Fruit fly (Drosophila melanogaster) whole organism, pupa: ENCODE results near the gene CG15570.

Experiments
- CG10348 ChIP-seq: fragments of 200-800 bp; sonication (Bioruptor generic); IDR thresholded peaks from 2 replicates; pipeline ENCODE4 v1.3.6; 2022; ENCODE audit warnings: missing biosample characterization, missing genetic modification characterization
- CG12605 ChIP-seq: fragments of 200-800 bp; sonication (Bioruptor generic); IDR thresholded peaks from 2 replicates; pipeline ENCODE4 v1.3.6; 2022; ENCODE audit warnings: missing biosample characterization, missing genetic modification characterization
- CG13204 ChIP-seq: fragments of 200-800 bp; sonication (Bioruptor generic); optimal IDR thresholded peaks from 2 replicates; lab custom pipeline; 2018; ENCODE audit warnings: missing biosample characterization, mild to moderate bottlenecking, missing genetic modification characterization, moderate library complexity
- CG14655 ChIP-seq: fragments of 200-800 bp; sonication (Bioruptor generic); optimal IDR thresholded peaks from 3 replicates; lab custom pipeline; 2017; ENCODE audit warnings: mild to moderate bottlenecking, missing biosample characterization, missing genetic modification reagents, missing genetic modification characterization
- CG15710 ChIP-seq: fragments of 200-800 bp; sonication (Bioruptor generic); optimal IDR thresholded peaks from 2 replicates; lab custom pipeline; 2018; ENCODE audit warnings: missing biosample characterization, mild to moderate bottlenecking, missing genetic modification characterization, moderate library complexity
- CG17806 ChIP-seq: fragments of 200-800 bp; sonication (Bioruptor generic); optimal IDR thresholded peaks from 2 replicates; lab custom pipeline; 2018; ENCODE audit warnings: missing biosample characterization, mild to moderate bottlenecking, missing genetic modification characterization, moderate library complexity
- CG32121 ChIP-seq: fragments of 200-800 bp; sonication (Bioruptor generic); IDR thresholded peaks from 2 replicates; pipeline ENCODE4 v1.3.6; 2022; ENCODE audit warnings: missing biosample characterization, missing genetic modification characterization
- CG4496 ChIP-seq: fragments of 200-800 bp; sonication (Bioruptor generic); IDR thresholded peaks from 3 replicates; pipeline ENCODE4 v1.3.6; 2022; ENCODE audit warnings: missing biosample characterization, missing genetic modification characterization
- CG8159 ChIP-seq: fragments of 200-800 bp; sonication (Bioruptor generic); optimal IDR thresholded peaks from 3 replicates; lab custom pipeline; 2018; ENCODE audit warnings: missing biosample characterization, mild to moderate bottlenecking, missing genetic modification characterization, moderate library complexity
- CG8301 ChIP-seq: fragments of 200-800 bp; sonication (Bioruptor generic); optimal IDR thresholded peaks from 2 replicates; lab custom pipeline; 2018; ENCODE audit warnings: missing biosample characterization, mild to moderate bottlenecking, missing genetic modification characterization
- CG9948 ChIP-seq: fragments of 200-800 bp; sonication (Bioruptor generic); optimal IDR thresholded peaks from 2 replicates; lab custom pipeline; 2018; ENCODE audit warnings: missing biosample characterization, mild to moderate bottlenecking, missing genetic modification characterization, moderate library complexity
- D1 ChIP-seq: fragments of 200-800 bp; sonication (Bioruptor generic); optimal IDR thresholded peaks from 2 replicates; lab custom pipeline; 2018; ENCODE audit warnings: missing biosample characterization, mild to moderate bottlenecking, missing genetic modification characterization, moderate library complexity
- EcR ChIP-seq: fragments of 200-800 bp; sonication (Bioruptor generic); optimal IDR thresholded peaks from 3 replicates; lab custom pipeline; 2019; ENCODE audit warnings: missing biosample characterization, missing genetic modification characterization, mild to moderate bottlenecking, moderate library complexity, missing genetic modification reagents
- Pif1A ChIP-seq: fragments of 200-800 bp; sonication (Bioruptor generic); optimal IDR thresholded peaks from 3 replicates; lab custom pipeline; 2016; ENCODE audit warnings: missing biosample characterization, missing genetic modification characterization
- Pif1B ChIP-seq: fragments of 200-800 bp; sonication (Bioruptor generic); optimal IDR thresholded peaks from 3 replicates; lab custom pipeline; 2016; ENCODE audit warnings: missing biosample characterization, missing genetic modification characterization
- fd96Ca ChIP-seq: fragments of 200-800 bp; sonication (Bioruptor generic); IDR thresholded peaks from 3 replicates; pipeline ENCODE4 v1.3.6; 2022; ENCODE audit warnings: missing biosample characterization, missing genetic modification characterization
- gl ChIP-seq: fragments of 200-800 bp; sonication (Bioruptor generic); optimal IDR thresholded peaks from 2 replicates; lab custom pipeline; 2018; ENCODE audit warnings: missing biosample characterization, mild to moderate bottlenecking, missing genetic modification characterization
- rn ChIP-seq: fragments of 200-800 bp; sonication (Bioruptor generic); IDR thresholded peaks from 2 replicates; pipeline ENCODE4 v1.3.6; 2022; ENCODE audit warnings: missing biosample characterization, missing genetic modification characterization

The CG15570 gene

DNA sequence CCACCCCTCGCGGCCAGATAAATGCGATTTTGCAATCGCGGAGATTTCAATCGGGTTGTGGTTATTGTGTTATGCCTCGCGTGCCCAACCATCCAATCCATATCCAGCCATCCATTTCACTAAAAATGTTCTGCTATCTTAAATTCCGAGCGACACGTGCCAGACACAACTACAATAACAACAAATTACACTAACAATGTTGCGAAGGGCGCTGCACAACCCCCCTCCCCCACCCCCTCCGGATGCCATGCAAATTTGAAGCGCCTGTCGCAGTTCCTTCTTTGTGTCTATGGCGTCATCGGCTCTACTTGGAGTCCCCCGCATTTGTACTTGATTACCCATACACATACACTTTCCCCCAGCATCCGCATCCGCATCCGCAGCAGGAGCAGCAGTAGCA lies 47.4 kb downstream of the CG15570 start:
- TF ChIP-seq rn (GFP tag; lab: Robert Waterston, UW): no peak
- no peak for TF ChIP-seq CG12605 (GFP tag; lab: Robert Waterston, UW)

DNA sequence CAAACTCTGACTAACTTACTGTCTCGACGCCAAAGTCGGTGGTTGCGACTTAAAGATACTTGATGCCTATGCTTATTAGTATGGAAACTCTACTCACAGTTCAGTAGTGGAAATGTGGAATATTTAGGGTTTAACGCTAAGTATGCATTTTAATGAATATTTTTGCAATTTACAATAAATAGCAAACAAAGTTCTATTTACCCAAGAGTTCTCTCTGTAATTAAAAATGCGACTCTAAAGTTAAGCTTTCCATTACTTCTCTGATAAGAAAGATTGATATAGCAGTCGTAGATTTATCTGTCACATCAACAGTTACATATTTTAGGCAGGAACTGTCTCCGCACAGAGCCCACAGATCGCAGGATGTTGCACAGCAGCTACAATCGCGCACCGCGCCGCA lies 47.8 kb downstream of the CG15570 start, which contains the start of gene CG12691:
TSS of gene CG12691 (plus strand) at position 301 of the 400 bp plus-strand sequence.
- TF ChIP-seq CG12605 (GFP tag; lab: Robert Waterston, UW): no peak
- TF ChIP-seq CG15710 (tag; lab: Kevin White, UChicago): no peak
- TF ChIP-seq CG8301 (tag; lab: Kevin White, UChicago): no peak
- TF ChIP-seq CG13204 (GFP tag; lab: Kevin White, UChicago): no peak
- no peak for TF ChIP-seq CG4496 (GFP tag; lab: Robert Waterston, UW)
- no peak for TF ChIP-seq CG10348 (GFP tag; lab: Robert Waterston, UW)
- no peak for TF ChIP-seq CG17806 (tag; lab: Kevin White, UChicago)
- TF ChIP-seq D1 (tag; lab: Kevin White, UChicago): no peak
- no peak for TF ChIP-seq fd96Ca
- no peak for TF ChIP-seq CG9948 (tag; lab: Kevin White, UChicago)
- no peak for TF ChIP-seq Pif1B (GFP tag; lab: Kevin White, UChicago)
- TF ChIP-seq CG32121 (GFP tag; lab: Robert Waterston, UW): no peak
- no peak for TF ChIP-seq CG14655 (GFP tag; lab: Kevin White, UChicago)
- no peak for TF ChIP-seq CG8159
- TF ChIP-seq gl: no peak

DNA sequence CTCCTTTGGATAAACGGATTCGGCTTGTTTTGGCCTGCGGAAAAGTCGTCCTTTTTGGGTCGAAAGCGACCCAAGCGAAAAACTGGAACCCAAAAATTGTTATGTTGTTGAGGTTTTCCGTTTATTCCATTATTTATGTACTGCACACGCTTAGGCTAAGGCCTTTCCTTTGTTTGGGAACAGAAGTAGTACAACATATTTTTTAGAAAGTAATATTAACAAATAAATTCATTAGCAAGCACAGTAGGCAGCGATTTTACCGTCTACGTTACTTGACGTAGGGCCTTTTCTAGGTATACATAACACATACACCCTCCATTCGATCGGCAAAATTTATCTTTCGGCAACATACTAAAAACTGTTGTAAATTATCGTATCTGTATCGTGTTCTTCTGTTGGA lies 50.4 kb downstream of the CG15570 start, which contains the start of gene CG15572:
TSS of gene CG15572 (plus strand) at position 301 of the 400 bp plus-strand sequence.
- TF ChIP-seq CG15710 (tag; lab: Kevin White, UChicago): no peak
- no peak for TF ChIP-seq CG32121 (GFP tag; lab: Robert Waterston, UW)
- TF ChIP-seq CG8301 (tag; lab: Kevin White, UChicago): no peak
- no peak for TF ChIP-seq EcR (GFP tag; lab: Kevin White, UChicago)
- no peak for TF ChIP-seq Pif1A (GFP tag; lab: Kevin White, UChicago)
- no peak for TF ChIP-seq CG17806 (tag; lab: Kevin White, UChicago)
